Worm (Caenorhabditis elegans) whole organism, L3 larva: ENCODE data around the gene R09F10.5.

Experiments used
- daf-12 ChIP-seq: fragments of 150-350 bp; optimal IDR thresholded peaks from 2 replicates; lab custom pipeline; 2014; ENCODE audit warnings: missing biosample characterization, missing genetic modification reagents, missing genetic modification characterization
- fos-1 ChIP-seq: fragments of 150-350 bp; optimal IDR thresholded peaks from 2 replicates; lab custom pipeline; 2014; ENCODE audit warnings: missing biosample characterization, missing genetic modification characterization
- lin-39 ChIP-seq: fragments of 150-350 bp; optimal IDR thresholded peaks from 2 replicates; lab custom pipeline; 2018; ENCODE audit warnings: missing biosample characterization, missing genetic modification reagents, missing genetic modification characterization
- nhr-11 ChIP-seq: fragments of 150-350 bp; optimal IDR thresholded peaks from 2 replicates; lab custom pipeline; 2014; ENCODE audit warnings: missing biosample characterization, missing genetic modification characterization
- pha-4 ChIP-seq: fragments of 150-350 bp; optimal IDR thresholded peaks from 2 replicates; lab custom pipeline; 2014; ENCODE audit warnings: missing biosample characterization, missing genetic modification reagents, missing genetic modification characterization
- sea-2 ChIP-seq: fragments of 150-350 bp; sonication (generic microtip); optimal IDR thresholded peaks from 4 replicates; lab custom pipeline; 2014; ENCODE audit warnings: missing biosample characterization, missing genetic modification reagents, missing genetic modification characterization
- ztf-4 ChIP-seq: fragments of 150-350 bp; optimal IDR thresholded peaks from 2 replicates; lab custom pipeline; 2014; ENCODE audit warnings: missing biosample characterization, missing genetic modification characterization

Gene R09F10.5

DNA sequence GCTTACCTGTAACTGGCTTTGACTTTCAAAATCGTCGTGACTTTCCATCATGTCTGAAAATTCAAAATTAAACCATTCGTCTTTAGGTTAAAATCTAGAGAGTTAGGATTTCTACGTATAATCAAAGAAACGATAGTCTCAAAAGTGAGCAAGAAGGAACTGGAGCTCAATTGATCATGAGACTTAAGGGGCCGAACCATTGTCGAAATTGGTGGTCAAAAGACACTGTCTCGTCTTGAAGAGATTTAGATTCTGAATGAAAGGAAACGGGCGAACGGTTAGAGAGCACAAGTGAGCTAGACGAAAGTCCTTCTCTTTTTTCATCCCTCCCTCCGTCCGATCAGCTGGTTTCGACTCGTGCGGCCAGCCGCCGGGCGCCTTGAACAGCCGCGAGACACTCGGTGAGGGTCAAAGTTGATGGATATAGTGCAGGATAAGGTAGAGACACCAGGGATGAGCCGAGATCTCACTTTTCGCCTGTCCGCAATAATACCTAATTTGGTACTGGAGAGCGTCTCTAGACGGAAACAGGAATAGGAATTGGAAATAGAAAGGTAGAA is 46.3 kb downstream of the R09F10.5 start, which contains the start of gene M60.7:
Gene M60.7, minus strand, starts transcription at position 51 of the 560 bp plus-strand sequence.
- no peak for TF ChIP-seq nhr-11 (tag; lab: Kevin White, UChicago)
- TF ChIP-seq sea-2 (GFP tag; lab: Kevin White, UChicago) = no peak
- peak; percentile 7 for TF ChIP-seq lin-39 (tag; lab: Kevin White, UChicago)
- TF ChIP-seq fos-1 (tag; lab: Kevin White, UChicago) = no peak
- TF ChIP-seq daf-12 = no peak
- TF ChIP-seq, all 47 proteins: peak for 1

DNA sequence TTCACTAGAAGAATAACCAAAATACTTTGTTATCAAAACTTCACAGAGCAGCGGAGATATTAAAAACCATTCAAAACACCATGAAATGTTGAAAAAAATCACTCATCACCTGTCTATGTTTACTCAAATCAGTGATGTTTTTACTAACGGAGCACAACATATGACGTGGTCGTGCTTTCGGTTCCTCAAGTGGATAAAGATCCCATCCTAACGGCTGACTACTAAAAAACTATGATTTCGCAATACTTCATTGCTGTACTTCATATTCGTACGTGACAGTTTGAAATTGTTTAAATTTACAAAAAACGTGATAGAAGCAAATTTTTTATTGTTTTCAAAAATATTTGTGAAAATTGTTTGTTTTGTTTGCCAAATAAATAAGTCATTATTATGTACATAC is 49.8 kb downstream of the R09F10.5 start:
- TF ChIP-seq pha-4 (tag; lab: Kevin White, UChicago) (peak; percentile 52), ztf-4 (tag; lab: Kevin White, UChicago) (no peak)
